Worm (Caenorhabditis elegans): ENCODE data around the gene nas-7.
"Not testable (repeated sequence)": the region's sequence is repeated elsewhere in the genome, so short reads cannot be mapped to it uniquely, and the experiment has no call there.

DNA sequence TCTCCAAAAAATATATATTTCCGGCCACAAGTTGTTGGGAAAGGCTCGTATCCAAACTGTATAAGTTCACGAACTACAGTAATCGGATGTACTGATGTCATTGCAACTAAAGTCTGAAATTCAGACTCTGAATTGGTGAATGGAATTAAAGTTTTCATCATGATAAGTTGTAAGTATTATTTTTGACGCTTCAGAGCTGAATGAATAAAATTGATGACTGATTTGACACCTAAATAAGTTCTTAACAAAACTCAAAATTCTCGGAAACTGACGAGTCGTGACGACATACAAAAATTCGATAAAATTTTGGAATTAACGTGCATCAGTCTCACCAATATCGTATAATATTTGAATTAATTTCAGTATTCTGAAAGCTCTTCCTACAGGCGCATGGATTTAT is 32.3 kb downstream of the nas-7 start, which contains the start of gene F43E2.11:
- not testable (repeated sequence) for TF ChIP-seq hlh-12 (tag; optimal IDR thresholded peaks at IDR 0.05); Y56A3A.18 (GFP tag; IDR thresholded peaks at IDR 0.05); ceh-40 (GFP tag; IDR thresholded peaks at IDR 0.05); T26A5.8 (tag; optimal IDR thresholded peaks at IDR 0.05); lag-1 (GFP tag; IDR thresholded peaks at IDR 0.05); dpl-1 (GFP tag; optimal IDR thresholded peaks at IDR 0.05)
